Worm (Caenorhabditis elegans) whole organism, early embryonic: Measurements from ENCODE around the gene irld-12.

Experiments
- F13C5.2 ChIP-seq: sonication (generic microtip); optimal IDR thresholded peaks from 2 replicates; lab custom pipeline; 2017; ENCODE audit warnings: mild to moderate bottlenecking, missing genetic modification characterization, inconsistent platforms, missing compliant biosample characterization
- ceh-13 ChIP-seq: fragments of 200-800 bp; sonication (Bioruptor generic); optimal IDR thresholded peaks from 2 replicates; lab custom pipeline; 2018; ENCODE audit warnings: mild to moderate bottlenecking, missing genetic modification characterization, missing compliant biosample characterization
- ets-7 ChIP-seq: sonication (generic microtip); optimal IDR thresholded peaks from 2 replicates; lab custom pipeline; 2016; ENCODE audit warnings: missing genotype, missing genetic modification characterization, missing compliant biosample characterization
- hnd-1 ChIP-seq: sonication (generic microtip); optimal IDR thresholded peaks from 2 replicates; lab custom pipeline; 2016; ENCODE audit warnings: missing genetic modification characterization, missing compliant biosample characterization
- scrt-1 ChIP-seq: fragments of 200-800 bp; sonication (Bioruptor generic); IDR thresholded peaks from 2 replicates; pipeline ENCODE4 v1.3.6; 2022; ENCODE audit warnings: missing genetic modification characterization, missing compliant biosample characterization
- sea-1 ChIP-seq: fragments of 200-800 bp; sonication (Bioruptor generic); conservative IDR thresholded peaks from 2 replicates; pipeline ENCODE4 v1.3.6; 2022; ENCODE audit warnings: missing genetic modification characterization, missing compliant biosample characterization
- tbx-37 ChIP-seq: fragments of 200-800 bp; sonication (Bioruptor generic); conservative IDR thresholded peaks from 2 replicates; pipeline ENCODE4 v1.3.6; 2022; ENCODE audit warnings: missing genetic modification reagents, missing genetic modification characterization, missing compliant biosample characterization
- tra-4 ChIP-seq: sonication (generic microtip); optimal IDR thresholded peaks from 2 replicates; lab custom pipeline; 2017; ENCODE audit warnings: missing genetic modification characterization, missing compliant biosample characterization

- TF ChIP-seq hnd-1 (tag; lab: Kevin White, UChicago) (no peak), ets-7 (tag; lab: Kevin White, UChicago) (no peak), scrt-1 (GFP tag; lab: Robert Waterston, UW) (no peak), tbx-37 (GFP tag; lab: Robert Waterston, UW) (no peak), sea-1 (GFP tag; lab: Robert Waterston, UW) (no peak), F13C5.2 (tag; lab: Kevin White, UChicago) (no peak), tra-4 (tag; lab: Kevin White, UChicago) (no peak), ceh-13 (no peak)
Observed at ce11 chrV:3024274-3024673, 3.1 kb upstream of the irld-12 start, which contains the start of gene asp-8.
